Worm (Caenorhabditis elegans): ENCODE measurements around the gene ZK970.8.

Gene ZK970.8

ce11 chrII:10300954-10301353, 8.5 kb upstream of the ZK970.8 start, which contains the start of gene mdt-22:
TSS of gene mdt-22 (plus strand) at chrII:10301216.
- 0 out of 2 replicates have a peak, but pooled peaks have one; percentile 43 for TF ChIP-seq B0019.2 (GFP tag; conservative IDR thresholded peaks at IDR 0.05)
- no peak for TF ChIP-seq sptf-2 (GFP tag; optimal IDR thresholded peaks at IDR 0.05)
- TF ChIP-seq Y53F4B.3 (GFP tag; IDR thresholded peaks at IDR 0.05), result no peak
- peak; percentile 58; the same call in 1 of the 2 replicates for TF ChIP-seq D2030.7 (GFP tag; IDR thresholded peaks at IDR 0.05)
- TF ChIP-seq ceh-40 (GFP tag; IDR thresholded peaks at IDR 0.05), result no peak
- peak; percentile 78 for TF ChIP-seq mcd-1 (GFP tag; IDR thresholded peaks at IDR 0.05)
- no peak for TF ChIP-seq hlh-26 (GFP tag; conservative IDR thresholded peaks at IDR 0.05)
- TF ChIP-seq nhr-80 (tag; optimal IDR thresholded peaks at IDR 0.05), result peak; percentile 26
- peak; percentile 23 for TF ChIP-seq snpc-3.4 (tag; optimal IDR thresholded peaks at IDR 0.05)
- no peak for TF ChIP-seq Y67H2A.10 (GFP tag; conservative IDR thresholded peaks at IDR 0.05)
- TF ChIP-seq efl-1 (GFP tag; optimal IDR thresholded peaks at IDR 0.05), result peak; percentile 81
- peak; percentile 20 to 90 (median 73) for TF ChIP-seq lin-35 (GFP tag; optimal IDR thresholded peaks at IDR 0.05)
- TF ChIP-seq hrde-1 (tag; optimal IDR thresholded peaks at IDR 0.05; ENCODE audit: borderline replicate concordance), result no peak
- TF ChIP-seq egl-18 (GFP tag; IDR thresholded peaks at IDR 0.05), result no peak
- no peak for TF ChIP-seq sea-2 (GFP tag; IDR thresholded peaks at IDR 0.05)
- peak; percentile 50 for TF ChIP-seq K12H6.12 (tag; optimal IDR thresholded peaks at IDR 0.05)
- no peak for TF ChIP-seq ztf-6 (GFP tag; IDR thresholded peaks at IDR 0.05)
- TF ChIP-seq attf-3 (GFP tag; conservative IDR thresholded peaks at IDR 0.05), result peak; percentile 55; the same call in 1 of the 2 replicates
- TF ChIP-seq rcor-1 (GFP tag; IDR thresholded peaks at IDR 0.05), result peak; percentile 71
- TF ChIP-seq zfh-2 (GFP tag; conservative IDR thresholded peaks at IDR 0.05), result no peak
- peak; percentile 39 for TF ChIP-seq B0261.1 (tag; optimal IDR thresholded peaks at IDR 0.05)
- peak; percentile 50 for TF ChIP-seq athp-1 (tag; optimal IDR thresholded peaks at IDR 0.05)
- TF ChIP-seq ceh-100 (GFP tag; IDR thresholded peaks at IDR 0.05), result peak; percentile 71
- TF ChIP-seq F55B11.4 (tag; optimal IDR thresholded peaks at IDR 0.05; ENCODE audit: borderline replicate concordance, insufficient read depth), result no peak
- peak; percentile 86 for TF ChIP-seq nfyb-1 (GFP tag; IDR thresholded peaks at IDR 0.05)
- no peak for TF ChIP-seq ztf-26 (tag; optimal IDR thresholded peaks at IDR 0.05)
- peak; percentile 26 for TF ChIP-seq snpc-1.3 (tag; optimal IDR thresholded peaks at IDR 0.05; ENCODE audit: insufficient read depth)
- no peak for TF ChIP-seq F39B2.1 (GFP tag; IDR thresholded peaks at IDR 0.05)
- peak; percentile 60; the same call in 1 of the 2 replicates for TF ChIP-seq lir-1 (GFP tag; conservative IDR thresholded peaks at IDR 0.05)
- peak; percentile 73 for TF ChIP-seq K11D2.4 (GFP tag; IDR thresholded peaks at IDR 0.05)
- no peak for TF ChIP-seq pha-4 (tag; optimal IDR thresholded peaks at IDR 0.05)
- peak; percentile 72 for TF ChIP-seq tbp1 (GFP tag; optimal IDR thresholded peaks at IDR 0.05)
- TF ChIP-seq F52B5.7 (tag; optimal IDR thresholded peaks at IDR 0.05), result peak; percentile 41
- no peak for TF ChIP-seq zim-3 (tag; optimal IDR thresholded peaks at IDR 0.05)
- peak; percentile 63 for TF ChIP-seq lin-26 (GFP tag; IDR thresholded peaks at IDR 0.05)
- TF ChIP-seq madf-10 (tag; optimal IDR thresholded peaks at IDR 0.05), result peak; percentile 30
- TF ChIP-seq nhr-120 (GFP tag; IDR thresholded peaks at IDR 0.05), result no peak
- no peak for TF ChIP-seq T07F8.4 (tag; optimal IDR thresholded peaks at IDR 0.05)
- TF ChIP-seq ztf-18 (tag; optimal IDR thresholded peaks at IDR 0.05), result peak; percentile 60
- peak in 1 of 2 experiments; percentile 49 for TF ChIP-seq let-607 (tag; optimal IDR thresholded peaks at IDR 0.05)
- TF ChIP-seq ccch-3 (GFP tag; optimal IDR thresholded peaks at IDR 0.05), result no peak
- peak; percentile 60 for TF ChIP-seq F33H1.4 (GFP tag; IDR thresholded peaks at IDR 0.05)
- no peak; the same call in 1 of the 2 replicates for TF ChIP-seq C06A6.2 (GFP tag; conservative IDR thresholded peaks at IDR 0.05)
- no peak for TF ChIP-seq ztf-3 (GFP tag; optimal IDR thresholded peaks at IDR 0.05)
- TF ChIP-seq ztf-25 (GFP tag; IDR thresholded peaks at IDR 0.05), result no peak
- no peak for TF ChIP-seq dpff-1 (tag; optimal IDR thresholded peaks at IDR 0.05)
- no peak for TF ChIP-seq ceh-58 (GFP tag; IDR thresholded peaks at IDR 0.05)
- TF ChIP-seq ceh-79 (tag; optimal IDR thresholded peaks at IDR 0.05), result no peak
- TF ChIP-seq repo-1 (tag; optimal IDR thresholded peaks at IDR 0.05), result peak; percentile 77
